Worm (Caenorhabditis elegans): ENCODE measurements around the gene sao-1.

DNA sequence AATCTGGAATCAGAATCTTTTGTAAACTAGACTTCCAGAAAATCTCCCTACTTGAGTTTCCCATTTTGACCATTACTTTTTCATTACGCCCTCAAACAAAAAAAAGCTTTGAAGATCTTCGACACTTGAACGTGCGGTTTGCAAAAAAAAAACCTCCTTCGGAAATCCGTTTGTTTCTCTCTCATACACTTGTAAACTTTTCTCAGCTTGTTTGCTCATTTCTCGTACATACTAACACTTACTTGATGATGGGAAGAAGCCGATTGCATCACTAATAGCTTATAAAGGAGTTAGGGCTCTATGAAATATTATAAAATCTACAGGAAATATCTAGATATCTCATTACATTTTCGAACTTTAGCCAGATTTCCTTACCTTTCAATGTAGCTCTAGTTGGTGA lies 38.2 kb downstream of the sao-1 start:
- TF ChIP-seq snpc-4 (tag; optimal IDR thresholded peaks at IDR 0.05) (no peak), ama-1 (optimal IDR thresholded peaks at IDR 0.05) (no peak), nhr-77 (tag; optimal IDR thresholded peaks at IDR 0.05) (no peak), ceh-16 (tag; optimal IDR thresholded peaks at IDR 0.05) (no peak), mdl-1 (tag; optimal IDR thresholded peaks at IDR 0.05) (no peak), ztf-11 (tag; optimal IDR thresholded peaks at IDR 0.05) (no peak), elt-1 (tag; optimal IDR thresholded peaks at IDR 0.05) (no peak), gmeb-1 (tag; optimal IDR thresholded peaks at IDR 0.05) (no peak), zag-1 (tag; optimal IDR thresholded peaks at IDR 0.05) (no peak), elt-3 (tag; optimal IDR thresholded peaks at IDR 0.05) (no peak)
